Worm (Caenorhabditis elegans) whole organism, midembryonic: ENCODE measurements around the gene par-2.
A peak's percentile ranks its signal among the peaks of the same experiment; 100 is the strongest.

Experiments used
- T22C8.4 ChIP-seq: fragments of 200-800 bp; sonication (Bioruptor generic); IDR thresholded peaks from 2 replicates; pipeline ENCODE4 v1.3.6; 2022; ENCODE audit warnings: missing genetic modification characterization, missing compliant biosample characterization
- cog-1 ChIP-seq: sonication (generic microtip); optimal IDR thresholded peaks from 2 replicates; lab custom pipeline; 2016; ENCODE audit warnings: missing genetic modification characterization, missing compliant biosample characterization
- flt-1 ChIP-seq: fragments of 200-800 bp; sonication (Bioruptor generic); IDR thresholded peaks from 2 replicates; pipeline ENCODE4 v1.3.6; 2022; ENCODE audit warnings: missing genetic modification characterization, missing compliant biosample characterization
- klf-2 ChIP-seq: fragments of 200-800 bp; sonication (Bioruptor generic); conservative IDR thresholded peaks from 2 replicates; pipeline ENCODE4 v1.3.6; 2022; ENCODE audit warnings: missing genetic modification reagents, missing genetic modification characterization, missing compliant biosample characterization
- med-1 ChIP-seq: sonication (generic microtip); optimal IDR thresholded peaks from 2 replicates; lab custom pipeline; 2017; ENCODE audit warnings: missing genetic modification characterization, mild to moderate bottlenecking, missing compliant biosample characterization, antibody characterized with exemption, missing genetic modification reagents; ENCODE audit not compliant: insufficient read depth
- ref-1 ChIP-seq: fragments of 200-800 bp; sonication (Bioruptor generic); conservative IDR thresholded peaks from 2 replicates; pipeline ENCODE4 v1.3.6; 2022; ENCODE audit warnings: missing genetic modification reagents, missing genetic modification characterization, missing compliant biosample characterization
- tab-1 ChIP-seq: fragments of 200-800 bp; sonication (Bioruptor generic); IDR thresholded peaks from 2 replicates; pipeline ENCODE4 v1.3.6; 2022; ENCODE audit warnings: missing genetic modification characterization, missing compliant biosample characterization
- ztf-23 ChIP-seq: fragments of 200-800 bp; sonication (Bioruptor generic); IDR thresholded peaks from 2 replicates; pipeline ENCODE4 v1.3.6; 2022; ENCODE audit warnings: missing genetic modification reagents, missing genetic modification characterization, missing compliant biosample characterization
- ztf-29 ChIP-seq: fragments of 200-800 bp; sonication (Bioruptor generic); IDR thresholded peaks from 2 replicates; pipeline ENCODE4 v1.3.6; 2022; ENCODE audit warnings: missing genetic modification reagents, missing genetic modification characterization, missing compliant biosample characterization

Gene par-2

DNA sequence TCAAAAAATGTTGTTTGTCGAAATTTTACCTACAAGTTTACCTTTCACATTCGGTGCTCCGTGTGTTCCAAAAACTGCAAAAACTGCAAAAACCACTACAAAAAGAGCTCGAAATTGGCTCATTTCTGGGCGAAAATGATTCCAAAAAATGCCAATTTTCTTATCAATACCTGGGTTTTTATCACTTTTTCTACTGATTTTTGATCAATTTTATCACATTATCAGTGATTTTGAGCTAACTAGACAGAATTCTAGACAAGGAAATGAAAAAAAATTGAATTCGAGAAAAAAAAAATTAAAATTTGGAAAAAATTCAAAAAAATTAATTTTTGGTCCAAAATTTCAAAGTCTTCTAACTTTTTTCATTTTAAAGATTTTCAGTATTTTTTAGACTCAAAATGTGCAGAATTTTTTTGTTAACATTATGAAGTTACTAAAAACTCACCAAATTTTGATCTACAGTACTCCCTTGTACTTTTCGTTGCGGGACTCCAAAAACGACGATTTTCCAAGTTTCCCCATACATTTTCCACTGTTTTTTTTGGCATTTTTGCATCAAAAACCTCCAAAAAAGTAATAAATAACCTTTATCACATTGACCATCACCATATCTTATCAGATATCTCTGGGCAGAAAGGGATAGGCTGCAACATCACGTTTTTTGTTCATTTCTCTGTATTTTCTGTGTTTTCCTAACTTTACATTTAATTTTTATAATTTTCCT, 34.8 kb downstream of the par-2 start, which contains the start of the genes F58B6.1 and acsd-1:
Gene F58B6.1, minus strand, starts transcription at position 133 of the 724 bp plus-strand sequence.
Gene acsd-1, plus strand, starts transcription at position 674 of the 724 bp plus-strand sequence.
- TF ChIP-seq med-1 (GFP tag; lab: Kevin White, UChicago) (no peak), tab-1 (GFP tag; lab: Robert Waterston, UW) (no peak), flt-1 (GFP tag; lab: Robert Waterston, UW) (no peak), klf-2 (GFP tag; lab: Robert Waterston, UW) (no peak), ztf-23 (GFP tag; lab: Robert Waterston, UW) (no peak), ref-1 (GFP tag; lab: Robert Waterston, UW) (no peak), T22C8.4 (GFP tag; lab: Robert Waterston, UW) (no peak), ztf-29 (GFP tag; lab: Robert Waterston, UW) (no peak), cog-1 (tag; lab: Kevin White, UChicago) (no peak)

DNA sequence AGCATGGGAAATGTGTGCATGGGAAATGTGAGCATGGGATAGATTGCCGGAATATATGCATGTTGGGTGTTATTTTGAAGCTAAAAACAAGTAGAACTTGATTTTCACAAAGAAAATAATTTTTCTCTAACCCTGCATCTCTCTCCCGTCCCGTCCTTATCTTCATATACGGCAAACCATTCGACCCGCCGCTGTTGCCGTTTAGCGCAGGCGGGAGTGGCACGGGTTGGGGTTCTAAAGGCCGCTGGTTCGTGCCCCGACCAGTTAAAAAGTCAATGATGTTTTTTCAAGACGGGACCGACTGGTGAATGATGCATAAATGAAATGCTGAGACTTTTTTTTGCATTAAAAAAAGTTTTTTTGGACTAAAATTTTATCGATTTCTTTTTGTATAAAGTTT, 41.0 kb downstream of the par-2 start:
- TF ChIP-seq med-1 (GFP tag; lab: Kevin White, UChicago) (no peak), tab-1 (GFP tag; lab: Robert Waterston, UW) (peak; percentile 81; the same call in 1 of the 2 replicates), ztf-23 (GFP tag; lab: Robert Waterston, UW) (peak; percentile 87), flt-1 (GFP tag; lab: Robert Waterston, UW) (peak; percentile 85), cog-1 (tag; lab: Kevin White, UChicago) (peak; percentile 6), klf-2 (GFP tag; lab: Robert Waterston, UW) (0 out of 2 replicates have a peak, but pooled peaks have one; percentile 53), T22C8.4 (GFP tag; lab: Robert Waterston, UW) (0 out of 2 replicates have a peak, but pooled peaks have one; percentile 20), ref-1 (GFP tag; lab: Robert Waterston, UW) (0 out of 2 replicates have a peak, but pooled peaks have one; percentile 63), ztf-29 (GFP tag; lab: Robert Waterston, UW) (peak; percentile 65; the same call in 1 of the 2 replicates)

DNA sequence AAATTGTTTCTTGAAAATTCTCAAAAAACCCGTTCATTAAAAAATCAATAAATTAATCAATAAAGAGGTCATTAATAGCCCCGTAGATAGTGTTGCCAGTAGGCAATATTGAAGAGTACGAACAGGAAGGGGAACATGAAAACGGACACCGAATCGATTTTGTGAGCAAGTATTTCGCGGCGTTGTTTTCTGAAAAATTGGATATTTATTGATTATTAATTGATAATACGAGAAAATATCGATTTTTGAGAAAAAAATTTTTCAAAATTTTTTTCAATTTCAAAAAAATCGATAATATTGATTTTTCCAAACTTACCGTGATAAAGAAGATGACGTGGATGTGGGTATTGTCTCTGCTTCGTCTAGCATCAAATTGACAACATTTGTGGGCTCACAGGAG, 44.3 kb downstream of the par-2 start:
- TF ChIP-seq tab-1 (GFP tag; lab: Robert Waterston, UW) (no peak), T22C8.4 (GFP tag; lab: Robert Waterston, UW) (peak; percentile 50; the same call in 1 of the 2 replicates)

DNA sequence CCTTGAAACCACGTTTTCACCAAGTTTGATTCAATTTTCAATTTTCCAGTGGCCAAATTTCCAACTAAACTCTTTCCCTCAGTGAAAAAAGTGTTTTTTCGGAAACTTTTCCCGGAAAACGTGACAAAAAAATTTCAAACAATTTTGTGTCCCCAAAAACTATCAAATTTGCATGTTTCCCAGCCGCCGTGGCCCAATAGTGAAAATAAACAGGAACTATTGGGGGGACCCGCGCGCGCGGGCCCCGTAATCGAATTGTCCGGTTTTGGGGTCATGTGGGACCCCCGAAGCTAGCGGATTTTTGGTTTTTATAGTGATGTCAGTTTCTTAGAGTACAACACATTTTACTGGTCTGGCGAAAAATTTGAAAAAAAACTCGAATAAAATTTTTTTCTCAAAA, 50.3 kb downstream of the par-2 start:
- TF ChIP-seq ref-1 (GFP tag; lab: Robert Waterston, UW): no peak
- no peak for TF ChIP-seq flt-1 (GFP tag; lab: Robert Waterston, UW)
- TF ChIP-seq ztf-29 (GFP tag; lab: Robert Waterston, UW): no peak
- no peak for TF ChIP-seq ztf-23 (GFP tag; lab: Robert Waterston, UW)
- no peak for TF ChIP-seq tab-1 (GFP tag; lab: Robert Waterston, UW)
- no peak for TF ChIP-seq med-1 (GFP tag; lab: Kevin White, UChicago)
- TF ChIP-seq T22C8.4 (GFP tag; lab: Robert Waterston, UW): no peak
- TF ChIP-seq klf-2 (GFP tag; lab: Robert Waterston, UW): no peak
- TF ChIP-seq cog-1 (tag; lab: Kevin White, UChicago): no peak

- TF ChIP-seq ztf-23 (GFP tag; lab: Robert Waterston, UW) (no peak), med-1 (GFP tag; lab: Kevin White, UChicago) (no peak), ref-1 (GFP tag; lab: Robert Waterston, UW) (no peak), ztf-29 (GFP tag; lab: Robert Waterston, UW) (no peak), T22C8.4 (GFP tag; lab: Robert Waterston, UW) (no peak), flt-1 (GFP tag; lab: Robert Waterston, UW) (no peak), tab-1 (GFP tag; lab: Robert Waterston, UW) (no peak), klf-2 (GFP tag; lab: Robert Waterston, UW) (no peak), cog-1 (tag; lab: Kevin White, UChicago) (no peak)
Measured at ce11 chrIII:1135925-1136324, 54.7 kb downstream of the par-2 start, which contains the start of gene lgc-46. Gene lgc-46 (minus strand): TSS chrIII:1136025.

DNA sequence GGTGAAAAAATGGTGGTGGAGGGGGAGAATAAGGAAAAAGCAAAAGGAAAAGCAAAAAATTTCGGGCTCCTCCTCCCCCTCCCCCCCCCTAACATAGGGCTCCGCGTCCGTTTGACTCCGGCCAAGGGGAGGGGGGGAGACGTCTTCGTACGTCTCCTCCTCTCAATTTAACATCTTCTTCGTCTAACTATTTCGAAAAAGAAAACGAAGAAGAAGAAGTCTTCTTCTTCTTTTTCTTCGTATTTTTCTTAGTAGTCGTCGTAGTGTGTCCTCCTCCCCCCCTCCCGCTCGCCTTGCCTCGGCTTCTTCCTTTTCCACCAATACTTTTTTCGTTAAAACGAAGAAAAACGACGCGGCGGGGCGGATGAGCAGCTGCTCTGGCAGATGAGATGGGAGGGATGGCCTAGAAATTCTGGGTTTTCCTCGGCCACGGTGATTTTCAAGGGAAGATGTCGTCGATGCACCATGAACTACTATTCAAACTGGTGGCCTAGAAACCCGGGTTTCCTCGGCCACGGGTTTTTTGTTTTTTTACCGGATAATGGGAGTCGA, 55.7 kb downstream of the par-2 start:
- TF ChIP-seq klf-2 (GFP tag; lab: Robert Waterston, UW): no peak
- TF ChIP-seq ztf-29 (GFP tag; lab: Robert Waterston, UW): no peak
- no peak for TF ChIP-seq med-1 (GFP tag; lab: Kevin White, UChicago)
- TF ChIP-seq T22C8.4 (GFP tag; lab: Robert Waterston, UW): no peak
- TF ChIP-seq ztf-23 (GFP tag; lab: Robert Waterston, UW): no peak
- TF ChIP-seq cog-1 (tag; lab: Kevin White, UChicago): no peak

DNA sequence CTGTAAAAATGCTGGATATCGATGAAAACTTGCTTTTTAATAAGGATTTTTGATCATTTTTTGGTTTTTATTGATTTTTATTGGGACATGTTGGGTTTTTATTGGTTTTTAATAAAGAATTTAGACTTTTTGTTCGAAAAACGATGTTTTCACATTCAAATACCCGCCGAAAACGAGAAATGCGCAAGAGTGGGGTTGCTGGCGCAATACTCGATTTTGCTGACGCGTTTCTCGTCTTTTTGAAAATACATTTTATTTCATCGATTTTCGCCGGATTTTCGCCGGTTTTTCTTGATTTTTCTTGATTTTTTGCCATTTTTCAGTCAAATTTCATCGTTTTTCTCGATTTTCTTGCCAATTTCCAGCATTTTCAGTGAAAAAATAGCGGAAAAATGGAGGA, 61.6 kb downstream of the par-2 start, which contains the start of gene smr-1:
Gene smr-1, plus strand, starts transcription at position 375 of the 400 bp plus-strand sequence.
- TF ChIP-seq ztf-23 (GFP tag; lab: Robert Waterston, UW) (peak; percentile 78), T22C8.4 (GFP tag; lab: Robert Waterston, UW) (peak; percentile 40; the same call in 1 of the 2 replicates), tab-1 (GFP tag; lab: Robert Waterston, UW) (peak; percentile 40; the same call in 1 of the 2 replicates), ztf-29 (GFP tag; lab: Robert Waterston, UW) (no peak), cog-1 (tag; lab: Kevin White, UChicago) (no peak), flt-1 (GFP tag; lab: Robert Waterston, UW) (0 out of 2 replicates have a peak, but pooled peaks have one; percentile 51), med-1 (GFP tag; lab: Kevin White, UChicago) (peak; percentile 35), klf-2 (GFP tag; lab: Robert Waterston, UW) (0 out of 2 replicates have a peak, but pooled peaks have one; percentile 53), ref-1 (GFP tag; lab: Robert Waterston, UW) (no peak)
